Worm (Caenorhabditis elegans): ENCODE data around the gene vps-15.

DNA sequence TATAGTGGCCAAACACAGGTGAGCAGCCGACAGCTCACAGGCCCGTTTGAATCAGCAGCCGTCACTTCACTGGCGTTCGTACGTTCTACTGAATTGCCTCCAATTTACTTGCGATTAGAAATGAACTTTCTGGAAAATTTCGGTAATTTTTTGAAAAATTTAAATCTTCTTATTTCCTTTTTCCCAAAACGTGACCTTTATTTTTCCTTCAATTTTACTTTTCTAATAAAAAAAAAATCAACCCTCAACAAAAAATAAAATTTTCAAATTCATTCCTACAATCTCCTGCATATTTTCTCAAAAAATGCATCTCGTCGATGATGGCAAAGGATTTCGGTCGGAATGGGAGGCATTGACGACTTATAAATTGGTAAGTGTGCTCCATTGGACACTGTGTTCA is 32.8 kb upstream of the vps-15 start, which contains the start of gene W03C9.8:
- TF ChIP-seq nhr-23 (tag; optimal IDR thresholded peaks at IDR 0.05), result no peak
- TF ChIP-seq nhr-76 (tag; optimal IDR thresholded peaks at IDR 0.05), result no peak
- TF ChIP-seq hmg-11 (tag; optimal IDR thresholded peaks at IDR 0.05), result no peak
- TF ChIP-seq fos-1 (tag; optimal IDR thresholded peaks at IDR 0.05), result no peak
- no peak for TF ChIP-seq R02D3.7 (tag; optimal IDR thresholded peaks at IDR 0.05)
- TF ChIP-seq elt-2 (tag; optimal IDR thresholded peaks at IDR 0.05), result no peak
- TF ChIP-seq nhr-11 (tag; optimal IDR thresholded peaks at IDR 0.05), result no peak
- TF ChIP-seq fkh-10 (GFP tag; optimal IDR thresholded peaks at IDR 0.05), result no peak
- no peak for TF ChIP-seq tbx-2 (tag; optimal IDR thresholded peaks at IDR 0.05)

Measured in whole organism, L3 larva.